Worm (Caenorhabditis elegans) whole organism, L1 larva: ENCODE results near the gene W03F8.4.
A peak's percentile ranks its signal among the peaks of the same experiment; 100 is the strongest.

ENCODE experiments used
- C16A3.4 ChIP-seq: fragments of 150-350 bp; optimal IDR thresholded peaks from 2 replicates; lab custom pipeline; 2014; ENCODE audit warnings: missing biosample characterization, missing genetic modification characterization
- C34B4.2 ChIP-seq: sonication (generic microtip); optimal IDR thresholded peaks from 2 replicates; lab custom pipeline; 2017; ENCODE audit warnings: mild to moderate bottlenecking, missing genetic modification characterization, missing compliant biosample characterization
- F16B12.6 ChIP-seq: fragments of 150-350 bp; optimal IDR thresholded peaks from 2 replicates; lab custom pipeline; 2014; ENCODE audit warnings: missing biosample characterization, missing genetic modification characterization
- Y116A8C.19 ChIP-seq: sonication (generic microtip); optimal IDR thresholded peaks from 2 replicates; lab custom pipeline; 2016; ENCODE audit warnings: missing compliant biosample characterization, missing genetic modification characterization, borderline replicate concordance
- aha-1 ChIP-seq: fragments of 150-350 bp; optimal IDR thresholded peaks from 2 replicates; lab custom pipeline; 2014; ENCODE audit warnings: missing biosample characterization, missing genetic modification characterization
- aly-2 ChIP-seq: fragments of 150-350 bp; optimal IDR thresholded peaks from 2 replicates; lab custom pipeline; 2014; ENCODE audit warnings: missing biosample characterization, missing genetic modification characterization
- ama-1 ChIP-seq: fragments of 150-350 bp; optimal IDR thresholded peaks from 2 replicates; lab custom pipeline; 2014
- blmp-1 ChIP-seq: fragments of 150-350 bp; optimal IDR thresholded peaks from 2 replicates; lab custom pipeline; 2014; ENCODE audit warnings: missing biosample characterization, missing genetic modification characterization
- ceh-63 ChIP-seq: fragments of 200-800 bp; sonication (Bioruptor generic); optimal IDR thresholded peaks from 2 replicates; lab custom pipeline; 2018; ENCODE audit warnings: mild to moderate bottlenecking, missing genetic modification characterization, missing compliant biosample characterization
- ceh-8 ChIP-seq: fragments of 200-800 bp; sonication (Bioruptor generic); optimal IDR thresholded peaks from 2 replicates; lab custom pipeline; 2018; ENCODE audit warnings: mild to moderate bottlenecking, missing genetic modification characterization, moderate library complexity, missing compliant biosample characterization
- ceh-82 ChIP-seq, 3 experiments: fragments of 150-350 bp in 1 of 3; sonication (generic microtip) in 2 of 3; optimal IDR thresholded peaks; 2 replicates each; lab custom pipeline; 2014 to 2017; ENCODE audit warnings: missing biosample characterization in 3 of 3, missing genetic modification characterization in 3 of 3
- ceh-90 ChIP-seq: sonication (generic microtip); optimal IDR thresholded peaks from 2 replicates; lab custom pipeline; 2016; ENCODE audit warnings: missing genetic modification characterization, missing compliant biosample characterization
- ces-1 ChIP-seq: fragments of 150-350 bp; optimal IDR thresholded peaks from 2 replicates; lab custom pipeline; 2014; ENCODE audit warnings: missing biosample characterization, missing genetic modification reagents, missing genetic modification characterization
- dpl-1 ChIP-seq, 3 experiments: fragments of 150-350 bp in 2 of 3; sonication (generic microtip) in 1 of 3; optimal IDR thresholded peaks; 2 replicates each; lab custom pipeline; 2014 to 2017; ENCODE audit warnings: missing biosample characterization in 3 of 3, missing genetic modification characterization in 3 of 3, missing genetic modification reagents in 3 of 3
- efl-1 ChIP-seq, 4 experiments: fragments of 150-350 bp; optimal IDR thresholded peaks in 3 of 4; peaks in 1 of 4; 1 replicate in 1 of 4; 2 replicates in 3 of 4; lab custom pipeline; 2014; ENCODE audit warnings: missing biosample characterization in 2 of 4, missing genetic modification characterization in 2 of 4, missing genetic modification reagents in 2 of 4
- fos-1 ChIP-seq: fragments of 150-350 bp; optimal IDR thresholded peaks from 2 replicates; lab custom pipeline; 2014; ENCODE audit warnings: missing biosample characterization, missing genetic modification characterization
- grh-1 ChIP-seq: fragments of 200-800 bp; sonication (Bioruptor generic); IDR thresholded peaks from 2 replicates; pipeline ENCODE4 v1.3.6; 2022; ENCODE audit warnings: missing genetic modification reagents, missing genetic modification characterization, missing compliant biosample characterization
- hlh-17 ChIP-seq: fragments of 200-800 bp; sonication (Bioruptor generic); optimal IDR thresholded peaks from 2 replicates; lab custom pipeline; 2018; ENCODE audit warnings: missing genetic modification characterization, mild to moderate bottlenecking, missing compliant biosample characterization, moderate library complexity, borderline replicate concordance
- hpl-2 ChIP-seq: fragments of 150-350 bp; optimal IDR thresholded peaks from 2 replicates; lab custom pipeline; 2014; ENCODE audit warnings: missing biosample characterization, missing genetic modification reagents, missing genetic modification characterization
- irx-1 ChIP-seq: sonication (generic microtip); optimal IDR thresholded peaks from 2 replicates; lab custom pipeline; 2016; ENCODE audit warnings: missing genetic modification characterization, missing compliant biosample characterization
- isw-1 ChIP-seq: fragments of 200-800 bp; sonication (Bioruptor generic); IDR thresholded peaks from 2 replicates; pipeline ENCODE4 v1.3.6; 2022; ENCODE audit warnings: missing genetic modification characterization, missing compliant biosample characterization
- lin-13 ChIP-seq: fragments of 150-350 bp; optimal IDR thresholded peaks from 2 replicates; lab custom pipeline; 2014; ENCODE audit warnings: missing biosample characterization, missing genetic modification reagents, missing genetic modification characterization
- lin-14 ChIP-seq: fragments of 200-800 bp; sonication (Bioruptor generic); optimal IDR thresholded peaks from 2 replicates; lab custom pipeline; 2018; ENCODE audit warnings: mild to moderate bottlenecking, missing genetic modification characterization, moderate library complexity, missing compliant biosample characterization
- lin-15B ChIP-seq: fragments of 150-350 bp; sonication (generic microtip); optimal IDR thresholded peaks from 3 replicates; lab custom pipeline; 2014; ENCODE audit warnings: missing biosample characterization, missing genetic modification characterization
- lin-39 ChIP-seq: fragments of 150-350 bp; optimal IDR thresholded peaks from 2 replicates; lab custom pipeline; 2014; ENCODE audit warnings: missing biosample characterization, missing genetic modification reagents, missing genetic modification characterization
- lir-3 ChIP-seq: sonication (generic microtip); optimal IDR thresholded peaks from 2 replicates; lab custom pipeline; 2016; ENCODE audit warnings: mild to moderate bottlenecking, missing genetic modification characterization, moderate library complexity, missing compliant biosample characterization; ENCODE audit not compliant: poor library complexity
- lsy-2 ChIP-seq, 2 experiments: fragments of 150-350 bp; optimal IDR thresholded peaks; 2 replicates each; lab custom pipeline; 2014; ENCODE audit warnings: missing biosample characterization in 2 of 2, missing genetic modification characterization in 2 of 2
- mdl-1 ChIP-seq, 2 experiments: fragments of 150-350 bp; optimal IDR thresholded peaks; 2 replicates each; lab custom pipeline; 2014 to 2017; ENCODE audit warnings: missing biosample characterization in 2 of 2, missing genetic modification characterization in 2 of 2, inconsistent platforms in 1 of 2
- mef-2 ChIP-seq: fragments of 150-350 bp; optimal IDR thresholded peaks from 2 replicates; lab custom pipeline; 2014; ENCODE audit warnings: missing biosample characterization, missing genetic modification characterization
- mep-1 ChIP-seq: fragments of 150-350 bp; optimal IDR thresholded peaks from 2 replicates; lab custom pipeline; 2014; ENCODE audit warnings: missing biosample characterization, missing genetic modification characterization
- nhr-11 ChIP-seq: fragments of 150-350 bp; optimal IDR thresholded peaks from 2 replicates; lab custom pipeline; 2014; ENCODE audit warnings: missing biosample characterization, missing genetic modification characterization
- nhr-237 ChIP-seq: fragments of 150-350 bp; optimal IDR thresholded peaks from 2 replicates; lab custom pipeline; 2014; ENCODE audit warnings: missing biosample characterization, missing genetic modification characterization
- nhr-85 ChIP-seq: sonication (generic microtip); peaks from one replicate; lab custom pipeline; 2016; ENCODE audit warnings: missing genetic modification characterization, inconsistent platforms, missing compliant biosample characterization
- nhr-90 ChIP-seq: sonication (generic microtip); optimal IDR thresholded peaks from 2 replicates; lab custom pipeline; 2016; ENCODE audit warnings: mild to moderate bottlenecking, missing genetic modification characterization, missing compliant biosample characterization; ENCODE audit not compliant: poor library complexity
- pax-3 ChIP-seq: fragments of 200-800 bp; sonication (Bioruptor generic); optimal IDR thresholded peaks from 2 replicates; lab custom pipeline; 2018; ENCODE audit warnings: mild to moderate bottlenecking, missing genetic modification characterization, moderate library complexity, missing compliant biosample characterization
- pqm-1 ChIP-seq: sonication (generic microtip); optimal IDR thresholded peaks from 3 replicates; lab custom pipeline; 2017; ENCODE audit warnings: missing biosample characterization, missing genetic modification characterization
- skn-1 ChIP-seq: fragments of 150-350 bp; optimal IDR thresholded peaks from 2 replicates; lab custom pipeline; 2014; ENCODE audit warnings: missing biosample characterization, missing genetic modification characterization
- snpc-4 ChIP-seq: fragments of 150-350 bp; optimal IDR thresholded peaks from 2 replicates; lab custom pipeline; 2014; ENCODE audit warnings: missing biosample characterization, missing genetic modification characterization
- snu-23 ChIP-seq: sonication (generic microtip); optimal IDR thresholded peaks from 2 replicates; lab custom pipeline; 2016; ENCODE audit warnings: missing genetic modification characterization, missing compliant biosample characterization
- sup-37 ChIP-seq: fragments of 200-800 bp; sonication (Bioruptor generic); optimal IDR thresholded peaks from 2 replicates; lab custom pipeline; 2018; ENCODE audit warnings: mild to moderate bottlenecking, missing genetic modification characterization, missing compliant biosample characterization
- tlp-1 ChIP-seq: fragments of 150-350 bp; optimal IDR thresholded peaks from 2 replicates; lab custom pipeline; 2014; ENCODE audit warnings: missing biosample characterization, missing genetic modification characterization
- unc-130 ChIP-seq: fragments of 150-350 bp; optimal IDR thresholded peaks from 2 replicates; lab custom pipeline; 2017; ENCODE audit warnings: missing biosample characterization, missing genetic modification characterization, inconsistent platforms
- unc-62 ChIP-seq: fragments of 150-350 bp; optimal IDR thresholded peaks from 2 replicates; lab custom pipeline; 2014; ENCODE audit warnings: missing biosample characterization, missing genetic modification reagents, missing genetic modification characterization
- unc-86 ChIP-seq: sonication (generic microtip); optimal IDR thresholded peaks from 2 replicates; lab custom pipeline; 2016; ENCODE audit warnings: missing genetic modification characterization, missing compliant biosample characterization
- xbp-1 ChIP-seq: sonication (generic microtip); optimal IDR thresholded peaks from 2 replicates; lab custom pipeline; 2016; ENCODE audit warnings: missing genetic modification characterization, missing compliant biosample characterization
- zag-1 ChIP-seq: fragments of 150-350 bp; optimal IDR thresholded peaks from 2 replicates; lab custom pipeline; 2014; ENCODE audit warnings: missing biosample characterization, missing genetic modification characterization
- zip-4 ChIP-seq: fragments of 200-800 bp; sonication (Bioruptor generic); optimal IDR thresholded peaks from 2 replicates; lab custom pipeline; 2018; ENCODE audit warnings: mild to moderate bottlenecking, missing genetic modification characterization, moderate library complexity, missing compliant biosample characterization
- ztf-11 ChIP-seq, 2 experiments: sonication (generic microtip); optimal IDR thresholded peaks; 2 replicates each; lab custom pipeline; 2016 to 2017; ENCODE audit warnings: missing genetic modification characterization in 2 of 2, missing biosample characterization in 1 of 2, missing compliant biosample characterization in 1 of 2
- ztf-4 ChIP-seq: fragments of 150-350 bp; optimal IDR thresholded peaks from 2 replicates; lab custom pipeline; 2014; ENCODE audit warnings: missing biosample characterization, missing genetic modification characterization

Gene W03F8.4

ce11 chrIV:5186480-5187205 is 2.7 kb downstream of the W03F8.4 start, which contains the start of the genes W03F8.6 and mtrf-1L:
W03F8.6 (minus strand) TSS chrIV:5186580.
mtrf-1L (plus strand) TSS chrIV:5187155.
- TF ChIP-seq isw-1 (no peak), lin-15B (tag; lab: Kevin White, UChicago) (no peak), unc-62 (GFP tag; lab: Kevin White, UChicago) (no peak), ama-1 (no peak), nhr-237 (no peak), hlh-17 (no peak), ceh-90 (tag; lab: Kevin White, UChicago) (no peak), grh-1 (GFP tag; lab: Robert Waterston, UW) (no peak), lin-13 (GFP tag; lab: Kevin White, UChicago) (no peak), fos-1 (tag; lab: Kevin White, UChicago) (no peak), nhr-11 (no peak), nhr-90 (no peak), ceh-8 (GFP tag; lab: Kevin White, UChicago) (no peak), zip-4 (GFP tag; lab: Kevin White, UChicago) (no peak), aly-2 (tag; lab: Kevin White, UChicago) (no peak), lin-39 (tag; lab: Kevin White, UChicago) (no peak), irx-1 (tag; lab: Kevin White, UChicago) (no peak)

DNA sequence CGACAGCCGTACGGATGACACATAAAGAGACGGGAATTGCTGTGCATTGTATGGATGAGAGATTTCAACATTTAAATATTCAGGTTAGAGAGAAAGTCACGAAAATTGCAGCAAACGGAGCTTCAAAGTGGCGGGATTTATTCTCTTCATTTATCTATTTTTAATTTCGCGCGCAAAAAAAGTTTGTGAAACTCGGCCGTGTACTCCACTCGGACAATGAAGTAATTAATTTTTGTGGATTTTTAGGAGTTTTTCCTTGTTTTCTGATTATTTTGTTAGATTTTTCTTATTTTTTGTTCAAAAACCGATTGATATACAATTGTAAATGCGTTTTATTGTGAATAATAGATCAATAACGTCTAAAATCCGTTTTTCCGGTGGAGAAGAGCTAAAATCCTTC is 4.1 kb downstream of the W03F8.4 start:
- no peak for TF ChIP-seq C16A3.4 (tag; lab: Kevin White, UChicago)
- peak; percentile 58 for TF ChIP-seq blmp-1 (tag; lab: Kevin White, UChicago)
- no peak for TF ChIP-seq mdl-1 (tag; optimal IDR thresholded peaks at IDR 0.05; lab: Kevin White, UChicago)
- TF ChIP-seq ztf-4, result no peak
- TF ChIP-seq snpc-4 (tag; lab: Kevin White, UChicago), result no peak
- TF ChIP-seq unc-130 (tag; lab: Kevin White, UChicago), result no peak
- TF ChIP-seq lin-14, result no peak
- no peak for TF ChIP-seq hlh-17
- TF ChIP-seq pax-3 (tag; lab: Kevin White, UChicago), result no peak
- TF ChIP-seq C34B4.2 (tag; lab: Kevin White, UChicago), result no peak
- TF ChIP-seq F16B12.6 (tag; lab: Kevin White, UChicago), result no peak
- no peak for TF ChIP-seq pqm-1
- no peak for TF ChIP-seq ztf-11 (tag; optimal IDR thresholded peaks at IDR 0.05; lab: Kevin White, UChicago)
- no peak for TF ChIP-seq aly-2 (tag; lab: Kevin White, UChicago)
- no peak for TF ChIP-seq aha-1 (tag; lab: Kevin White, UChicago)
- TF ChIP-seq irx-1 (tag; lab: Kevin White, UChicago), result peak; percentile 62
- no peak for TF ChIP-seq ceh-63 (GFP tag; lab: Kevin White, UChicago)
- no peak for TF ChIP-seq tlp-1 (tag; lab: Kevin White, UChicago)
- TF ChIP-seq sup-37 (GFP tag; lab: Kevin White, UChicago), result no peak
- no peak for TF ChIP-seq fos-1 (tag; lab: Kevin White, UChicago)
- no peak for TF ChIP-seq hpl-2 (GFP tag; lab: Kevin White, UChicago)
- TF ChIP-seq nhr-11, result no peak
- peak; percentile 33 for TF ChIP-seq xbp-1 (tag; lab: Kevin White, UChicago)
- no peak for TF ChIP-seq mef-2 (tag; lab: Kevin White, UChicago)
- peak; percentile 7 to 38 for TF ChIP-seq lsy-2 (tag; optimal IDR thresholded peaks at IDR 0.05; lab: Kevin White, UChicago)
- TF ChIP-seq lin-13 (GFP tag; lab: Kevin White, UChicago), result peak; percentile 24
- no peak for TF ChIP-seq ama-1
- no peak for TF ChIP-seq snu-23
- no peak for TF ChIP-seq skn-1 (tag; lab: Kevin White, UChicago)
- peak; percentile 76 to 86 (median 80) for TF ChIP-seq dpl-1 (GFP tag; optimal IDR thresholded peaks at IDR 0.05; lab: Kevin White, UChicago)
- TF ChIP-seq Y116A8C.19, result no peak
- TF ChIP-seq mep-1 (tag; lab: Kevin White, UChicago), result no peak
- TF ChIP-seq nhr-237, result no peak
- no peak for TF ChIP-seq ceh-82 (tag; optimal IDR thresholded peaks at IDR 0.05; lab: Kevin White, UChicago)
- peak; percentile 76 for TF ChIP-seq ceh-90 (tag; lab: Kevin White, UChicago)
- TF ChIP-seq grh-1 (GFP tag; lab: Robert Waterston, UW), result no peak
- TF ChIP-seq nhr-85 (tag; lab: Kevin White, UChicago), result peak; percentile 75
- no peak for TF ChIP-seq ces-1
- no peak for TF ChIP-seq unc-86 (tag; lab: Kevin White, UChicago)
- TF ChIP-seq efl-1 (optimal IDR thresholded peaks at IDR 0.05; lab: Kevin White, UChicago), result peak; percentile 87
- peak; percentile 86 to 98 for TF ChIP-seq efl-1 (GFP tag; optimal IDR thresholded peaks at IDR 0.05 in 1 of 2; lab: Kevin White, UChicago)
- no peak for TF ChIP-seq zag-1
- TF ChIP-seq lir-3 (tag; lab: Kevin White, UChicago), result peak; percentile 73
